Fruit fly (Drosophila melanogaster): ENCODE measurements around the gene Ir76a.

DNA sequence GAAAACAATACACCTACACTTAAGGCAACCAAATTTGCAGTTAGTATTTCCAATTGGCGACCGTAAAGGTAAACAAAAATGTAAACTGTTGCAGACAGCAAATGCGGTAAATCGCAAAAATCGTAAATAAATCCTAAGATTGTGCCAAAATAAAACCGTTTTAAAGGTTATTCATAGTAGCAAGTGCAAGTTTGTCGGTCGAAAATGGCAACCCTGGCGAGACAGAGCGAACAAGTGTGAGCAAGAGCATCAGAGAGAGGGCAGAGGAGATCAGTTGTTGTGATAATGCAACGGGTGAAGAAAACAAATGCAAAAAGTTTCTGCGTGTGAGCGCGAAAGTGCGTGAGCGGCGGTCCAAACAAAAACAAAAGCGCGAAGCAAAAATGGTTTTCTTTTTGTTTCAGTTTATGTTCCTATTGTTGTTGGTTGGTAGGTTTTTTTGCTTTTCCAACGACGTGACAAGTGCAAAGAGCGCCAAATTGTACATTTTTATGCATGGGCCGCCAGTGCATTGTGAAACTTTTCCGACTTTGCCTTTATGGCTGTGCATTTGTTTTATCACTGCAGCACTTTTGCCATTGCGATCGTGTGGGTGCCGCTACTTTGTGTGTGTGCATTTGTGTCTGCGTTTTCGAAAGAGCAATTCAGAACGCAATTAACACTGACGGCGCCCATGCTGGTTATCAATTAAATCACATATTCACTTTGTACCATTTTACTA is 6.2 kb upstream of the Ir76a start:
- TF ChIP-seq CG11617 (GFP tag; optimal IDR thresholded peaks at IDR 0.05): no peak
- TF ChIP-seq CG1620 (GFP tag; optimal IDR thresholded peaks at IDR 0.05): no peak
- no peak for TF ChIP-seq cic (GFP tag; optimal IDR thresholded peaks at IDR 0.05)
- no peak for TF ChIP-seq Crg-1 (GFP tag; optimal IDR thresholded peaks at IDR 0.05)
- TF ChIP-seq CG14711 (tag; optimal IDR thresholded peaks at IDR 0.05): peak; percentile 91
- peak; percentile 65 for TF ChIP-seq CG12768 (GFP tag; optimal IDR thresholded peaks at IDR 0.05)
- TF ChIP-seq CG7101 (tag; optimal IDR thresholded peaks at IDR 0.05): no peak
- TF ChIP-seq CG7045 (GFP tag; optimal IDR thresholded peaks at IDR 0.05): no peak
- TF ChIP-seq ovo (GFP tag; optimal IDR thresholded peaks at IDR 0.05): no peak
- no peak for TF ChIP-seq CG33017 (tag; optimal IDR thresholded peaks at IDR 0.05)
- TF ChIP-seq CG5204 (GFP tag; optimal IDR thresholded peaks at IDR 0.05): no peak
- TF ChIP-seq toe (GFP tag; optimal IDR thresholded peaks at IDR 0.05): no peak

Measured in whole organism, adult.